Fruit fly (Drosophila melanogaster) whole organism: ENCODE measurements around the gene CG3436.

Experiments used
- CG8478 ChIP-seq: fragments of >200 bp; optimal IDR thresholded peaks from 2 replicates; lab custom pipeline; 2018; ENCODE audit warnings: inconsistent platforms
- Dll ChIP-seq: fragments of >200 bp; optimal IDR thresholded peaks from 2 replicates; lab custom pipeline; 2017
- EcR ChIP-seq, 2 experiments: fragments of >200 bp; optimal IDR thresholded peaks; 2 replicates each; lab custom pipeline; 2017; ENCODE audit warnings: missing biosample characterization in 2 of 2, missing genetic modification characterization in 2 of 2, missing genetic modification reagents in 2 of 2
- pan ChIP-seq: fragments of >200 bp; optimal IDR thresholded peaks from 2 replicates; lab custom pipeline; 2017
- psq ChIP-seq: fragments of >200 bp; optimal IDR thresholded peaks from 2 replicates; lab custom pipeline; 2017
- usp ChIP-seq: fragments of >200 bp; optimal IDR thresholded peaks from 2 replicates; lab custom pipeline; 2017; ENCODE audit warnings: missing biosample characterization, missing genetic modification characterization, mixed read lengths

Gene CG3436

DNA sequence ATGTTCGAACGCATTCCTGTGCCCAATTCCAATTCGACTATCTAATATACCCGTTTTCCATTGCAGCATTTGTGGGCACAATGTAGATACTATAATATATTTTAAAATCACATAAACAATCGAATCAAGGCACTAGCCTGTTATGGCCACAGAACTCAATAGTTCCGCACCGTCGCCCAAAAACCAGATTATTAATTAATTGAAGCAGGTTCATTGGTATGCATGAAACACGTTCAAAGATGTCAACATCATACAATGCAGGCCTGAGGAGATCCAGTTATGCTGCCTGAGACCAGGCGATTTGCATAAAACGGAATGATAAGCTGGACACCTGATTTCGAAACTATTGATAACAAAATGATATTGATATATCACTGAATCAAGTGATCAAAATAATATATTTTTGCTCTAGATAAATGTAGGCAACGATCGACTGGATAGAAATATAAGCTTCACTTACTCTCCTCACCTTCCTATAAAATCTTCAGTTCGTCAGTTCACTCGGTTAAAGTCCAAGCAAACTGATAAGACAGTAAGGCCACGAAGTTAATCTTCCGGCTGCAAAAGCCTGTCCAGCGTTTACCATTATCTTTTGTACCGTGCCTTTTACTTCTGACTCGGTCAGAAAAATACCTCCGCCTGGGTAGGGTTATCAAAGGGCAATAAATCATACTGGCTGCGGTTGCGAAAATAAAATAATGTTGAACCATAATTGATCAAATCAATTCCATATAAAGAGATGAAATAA lies 20.3 kb upstream of the CG3436 start:
- TF ChIP-seq pan (no peak), EcR (GFP tag; optimal IDR thresholded peaks at IDR 0.05; lab: Kevin White, UChicago) (no peak), Dll (no peak), psq (no peak), usp (GFP tag; lab: Kevin White, UChicago) (no peak), CG8478 (no peak)

DNA sequence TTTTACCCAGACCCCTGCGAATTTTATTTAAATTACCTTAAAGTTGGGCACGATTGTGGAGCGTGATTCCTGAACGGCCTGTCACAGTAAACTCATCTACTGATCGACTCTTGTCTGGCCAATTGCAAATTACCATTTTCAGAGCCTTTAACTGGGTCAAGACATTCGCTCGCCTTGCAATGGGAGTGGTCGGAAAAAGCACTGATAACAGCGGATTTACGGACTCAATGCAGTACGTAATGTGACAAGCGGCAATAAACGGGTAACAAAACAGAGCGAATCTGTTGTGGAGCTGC lies 19.8 kb upstream of the CG3436 start:
- TF ChIP-seq psq (no peak), EcR (GFP tag; optimal IDR thresholded peaks at IDR 0.05; lab: Kevin White, UChicago) (no peak), pan (no peak), usp (GFP tag; lab: Kevin White, UChicago) (no peak), Dll (no peak), CG8478 (no peak)

DNA sequence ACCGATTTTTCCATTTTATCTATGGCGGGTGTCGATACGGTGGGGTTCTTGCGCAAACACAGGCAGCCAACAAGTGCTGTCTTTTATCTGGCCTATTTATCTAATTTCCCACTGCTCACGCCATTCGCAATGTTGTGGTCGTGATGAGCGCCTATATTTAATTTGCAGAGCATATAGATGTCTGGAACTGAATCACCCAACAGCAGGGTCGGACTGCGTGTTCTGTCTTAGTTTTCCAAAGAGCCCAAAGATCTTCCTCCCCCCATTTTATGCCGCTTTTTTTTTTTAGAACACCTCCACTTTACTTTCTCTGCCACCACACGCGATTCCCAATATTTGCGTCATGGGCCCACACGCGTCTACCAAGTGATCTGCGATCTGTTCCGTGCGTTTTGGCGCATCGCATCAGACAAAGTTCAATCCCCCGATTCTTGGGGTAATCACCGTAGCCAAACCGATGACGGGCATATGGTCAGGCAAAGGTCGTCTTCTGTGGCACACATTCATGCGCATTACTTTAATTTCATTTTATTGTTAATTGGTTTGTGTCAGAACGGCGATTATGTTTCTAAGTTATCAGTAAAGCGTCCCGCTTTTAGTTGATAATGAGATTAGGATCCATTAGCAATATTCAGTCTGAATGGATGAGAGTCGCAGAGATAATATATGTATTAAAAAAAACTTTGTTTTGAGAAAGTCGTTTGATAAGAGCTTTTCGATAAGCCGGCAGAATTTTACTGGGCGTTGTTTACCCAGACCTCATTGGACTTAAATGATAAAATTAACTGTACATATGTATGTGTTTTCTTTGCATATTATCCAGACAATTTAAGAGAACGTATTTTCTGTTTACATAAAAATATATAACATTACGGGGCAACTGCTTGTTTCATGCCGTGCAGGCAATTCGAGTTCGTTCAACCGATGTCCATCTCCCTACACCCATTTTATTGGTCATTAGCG lies 18.8 kb upstream of the CG3436 start:
- no peak for TF ChIP-seq Dll
- TF ChIP-seq EcR (GFP tag; optimal IDR thresholded peaks at IDR 0.05; lab: Kevin White, UChicago): peak in 1 of 2 experiments; percentile 16

DNA sequence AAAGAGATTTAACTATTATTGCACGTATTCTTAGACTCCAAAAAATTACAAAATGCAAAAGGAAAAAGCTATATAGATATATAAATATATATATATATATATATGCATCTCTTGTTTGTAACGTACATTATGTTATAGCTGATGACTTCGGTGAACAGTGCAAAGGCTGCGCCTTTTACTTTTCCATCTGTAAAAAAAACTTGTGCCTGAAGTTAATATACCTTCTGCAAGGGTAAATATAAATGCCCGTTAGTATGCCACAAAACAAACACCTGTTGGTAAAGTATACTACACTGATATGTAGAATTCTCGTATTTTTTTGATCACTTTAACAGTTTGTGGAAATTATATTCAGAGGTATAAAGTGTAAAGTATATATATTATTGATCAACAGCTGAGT lies 17.8 kb upstream of the CG3436 start:
- TF ChIP-seq EcR (GFP tag; optimal IDR thresholded peaks at IDR 0.05; lab: Kevin White, UChicago): no peak
- TF ChIP-seq usp (GFP tag; lab: Kevin White, UChicago): no peak
- no peak for TF ChIP-seq psq
- TF ChIP-seq Dll: no peak
- TF ChIP-seq pan: no peak
- no peak for TF ChIP-seq CG8478

DNA sequence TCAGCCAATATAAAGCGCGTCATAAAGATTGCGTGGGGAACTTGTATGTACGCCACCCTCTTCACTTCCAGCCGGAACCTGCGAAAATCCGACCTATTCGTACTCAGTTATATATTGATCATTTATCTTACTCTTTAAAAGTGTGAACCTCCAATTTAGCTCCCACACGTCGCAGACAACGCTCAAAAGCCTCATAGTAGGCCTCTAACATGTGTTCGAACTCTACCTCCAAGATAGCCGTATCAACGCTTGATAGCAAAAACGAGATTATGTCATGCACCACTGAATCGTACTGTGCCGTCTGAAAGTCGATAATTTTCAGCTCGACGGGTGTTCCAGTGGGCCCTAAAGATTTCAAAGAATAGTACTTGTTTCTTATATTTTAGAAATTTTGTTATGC lies 16.2 kb upstream of the CG3436 start:
- TF ChIP-seq EcR (GFP tag; optimal IDR thresholded peaks at IDR 0.05; lab: Kevin White, UChicago) (no peak), Dll (no peak), usp (GFP tag; lab: Kevin White, UChicago) (no peak), psq (no peak), CG8478 (no peak), pan (no peak)

DNA sequence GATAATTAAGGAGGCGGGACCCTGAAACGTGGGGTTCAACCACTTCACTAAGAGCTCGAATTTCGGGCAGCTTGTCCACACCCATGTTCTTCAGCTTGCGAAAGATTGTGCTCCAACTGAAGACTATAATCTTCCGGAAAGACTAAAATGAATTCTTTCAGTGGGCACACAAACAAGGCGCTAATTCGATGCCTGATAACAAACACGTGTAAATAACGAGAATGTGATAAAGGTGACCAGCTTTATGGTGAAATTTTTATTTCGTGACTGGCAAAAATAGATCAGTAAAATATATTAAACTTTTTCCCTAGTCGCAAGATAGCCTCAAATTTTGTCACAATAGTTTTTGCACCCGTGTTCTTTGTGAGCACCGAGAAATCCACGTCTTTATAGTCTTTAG lies 15.0 kb upstream of the CG3436 start, which contains the start of the genes CG31975 and ovm:
Gene CG31975 (minus strand): TSS at position 144 of the 400 bp plus-strand sequence.
Gene ovm (minus strand): TSS at position 144 of the 400 bp plus-strand sequence.
- no peak for TF ChIP-seq psq
- TF ChIP-seq CG8478: no peak
- no peak for TF ChIP-seq usp (GFP tag; lab: Kevin White, UChicago)
- no peak for TF ChIP-seq EcR (GFP tag; optimal IDR thresholded peaks at IDR 0.05; lab: Kevin White, UChicago)
- TF ChIP-seq Dll: no peak
- TF ChIP-seq pan: no peak

DNA sequence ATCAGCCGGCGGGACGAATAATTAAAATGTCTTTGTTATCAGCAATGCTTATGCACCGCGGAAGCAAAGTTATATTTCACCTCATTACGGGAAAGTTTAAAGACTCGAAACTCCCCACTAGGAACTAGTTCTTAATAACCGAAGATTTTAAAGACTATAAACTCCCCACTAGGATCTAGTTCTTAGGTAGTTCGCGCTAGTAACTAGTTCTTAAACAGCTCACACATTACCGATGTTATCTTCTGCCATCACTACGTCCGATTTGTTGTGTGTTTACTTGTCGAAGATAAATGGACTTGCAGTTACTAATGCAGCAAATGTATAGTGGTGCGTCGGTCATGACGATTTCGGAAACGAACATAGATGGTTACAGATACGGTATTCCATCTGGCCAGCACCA lies 12.7 kb upstream of the CG3436 start, which contains the start of the genes CG31974 and CG11454:
Gene CG31974 (minus strand): TSS at position 4 of the 400 bp plus-strand sequence.
Gene CG11454 (plus strand): TSS at position 236 of the 400 bp plus-strand sequence.
- TF ChIP-seq CG8478 (no peak), usp (GFP tag; lab: Kevin White, UChicago) (no peak), EcR (GFP tag; optimal IDR thresholded peaks at IDR 0.05; lab: Kevin White, UChicago) (no peak), pan (no peak), Dll (no peak), psq (no peak)

DNA sequence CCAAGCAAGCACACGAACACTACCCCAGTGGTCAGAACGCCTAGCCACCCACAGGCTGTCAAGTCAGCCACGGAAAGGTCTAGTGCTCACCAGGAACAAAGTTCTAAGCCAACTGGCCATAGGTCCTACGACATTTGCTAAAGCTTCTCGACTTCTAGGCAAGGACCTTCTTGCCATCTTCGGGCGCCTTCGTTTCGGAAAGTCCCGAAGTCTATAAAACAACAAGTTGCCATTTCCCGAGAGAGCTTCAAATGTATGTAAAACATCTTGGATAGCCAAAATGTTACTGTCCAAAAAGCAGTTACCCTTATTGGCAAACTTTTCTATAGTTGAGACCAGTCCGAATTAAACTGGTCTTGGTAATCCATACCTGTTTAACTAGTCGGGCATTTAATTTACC lies 9.3 kb upstream of the CG3436 start:
- TF ChIP-seq psq (no peak), EcR (GFP tag; optimal IDR thresholded peaks at IDR 0.05; lab: Kevin White, UChicago) (no peak), CG8478 (no peak), Dll (no peak), pan (no peak), usp (GFP tag; lab: Kevin White, UChicago) (no peak)

DNA sequence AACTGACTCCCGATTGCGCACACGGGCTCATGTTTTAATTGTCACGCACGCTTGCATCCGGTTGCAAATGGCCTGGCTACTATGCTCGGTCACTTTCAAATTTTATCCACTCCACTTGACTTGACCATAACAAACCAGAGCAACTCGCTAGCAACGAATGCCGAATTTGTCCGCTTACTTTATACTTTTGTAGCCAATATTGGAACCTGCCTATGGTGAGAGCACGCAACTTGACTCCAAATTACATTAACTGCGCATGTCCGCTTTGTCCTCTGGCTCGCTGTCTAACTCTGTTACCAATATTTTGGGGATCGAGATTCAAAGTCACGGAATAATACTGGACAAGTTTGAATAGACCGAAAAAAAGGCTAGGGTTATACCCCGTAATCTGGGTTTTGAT lies 2.7 kb upstream of the CG3436 start, which contains the start of gene CG42399:
Gene CG42399 (minus strand): TSS at position 159 of the 400 bp plus-strand sequence.
- TF ChIP-seq Dll: no peak
- no peak for TF ChIP-seq pan
- TF ChIP-seq CG8478: no peak
- no peak for TF ChIP-seq EcR (GFP tag; optimal IDR thresholded peaks at IDR 0.05; lab: Kevin White, UChicago)
- TF ChIP-seq psq: no peak
- TF ChIP-seq usp (GFP tag; lab: Kevin White, UChicago): no peak

DNA sequence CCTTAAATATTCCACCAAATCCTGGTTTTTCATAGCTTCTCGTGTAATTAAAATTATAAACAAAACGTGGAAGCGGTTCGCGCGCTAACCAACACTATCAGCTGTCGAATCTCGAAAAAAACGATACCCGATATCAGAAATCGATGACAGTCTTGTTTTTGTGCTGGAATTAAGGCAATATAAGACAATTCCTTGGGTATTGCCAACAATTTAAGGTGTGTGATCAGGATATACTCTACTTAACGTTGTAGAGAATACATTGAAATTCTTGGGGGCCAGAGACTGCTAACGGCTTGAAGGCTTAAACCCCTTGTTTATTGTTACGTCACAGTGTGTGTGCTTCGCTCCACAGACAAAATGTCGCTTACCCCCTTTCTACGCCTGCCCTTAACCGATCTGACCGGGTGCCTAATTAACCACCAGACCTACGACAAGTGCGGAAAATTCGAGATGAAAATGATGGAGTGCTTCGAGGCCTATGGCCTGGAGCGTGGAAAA lies 565 bp upstream of the CG3436 start, which contains the start of gene Pus10:
Gene Pus10 (minus strand): TSS at position 91 of the 498 bp plus-strand sequence.
- no peak for TF ChIP-seq pan
- TF ChIP-seq usp (GFP tag; lab: Kevin White, UChicago): no peak
- no peak for TF ChIP-seq psq
- no peak for TF ChIP-seq CG8478
- no peak for TF ChIP-seq Dll
- TF ChIP-seq EcR (GFP tag; optimal IDR thresholded peaks at IDR 0.05; lab: Kevin White, UChicago): no peak

DNA sequence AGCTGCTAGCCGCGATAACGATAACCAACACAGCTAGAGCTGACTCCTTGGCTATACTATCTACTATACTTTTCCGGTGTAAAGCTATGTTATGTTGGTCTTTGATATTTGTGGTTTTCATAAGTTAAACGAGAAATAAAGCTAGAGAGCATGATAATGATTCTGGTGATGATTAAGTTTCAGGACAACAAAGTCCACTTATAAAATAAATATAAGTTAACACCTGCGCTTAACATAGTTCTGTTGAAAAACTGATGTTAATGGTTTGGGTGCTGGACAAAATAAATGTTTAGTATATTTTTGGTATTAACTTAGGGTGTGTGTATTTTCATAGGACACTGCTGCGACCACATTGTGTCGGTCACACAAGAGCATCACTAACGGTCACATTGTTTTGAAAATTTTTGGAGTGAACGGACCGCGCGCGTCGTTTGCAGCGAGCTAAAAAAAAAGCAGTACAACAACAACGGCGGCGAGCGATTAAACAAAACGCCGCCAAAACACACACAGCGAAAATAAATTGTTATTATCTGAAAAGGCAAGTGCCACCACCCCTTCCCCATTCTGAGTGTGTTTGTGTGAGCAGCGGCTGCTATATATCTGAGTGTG lies 2.9 kb downstream of the CG3436 start, which contains the start of the genes CG33635 and spen:
Gene CG33635 (minus strand): TSS at position 16 of the 609 bp plus-strand sequence.
Gene spen (plus strand): TSS at position 384 of the 609 bp plus-strand sequence.
- TF ChIP-seq pan (no peak), CG8478 (no peak), Dll (no peak), EcR (GFP tag; optimal IDR thresholded peaks at IDR 0.05; lab: Kevin White, UChicago) (no peak), psq (no peak), usp (GFP tag; lab: Kevin White, UChicago) (no peak)
